Fruit fly (Drosophila melanogaster): ENCODE measurements around the gene Exo84.

Gene Exo84

dm6 chr3R:26017771-26018731, 34.0 kb downstream of the Exo84 start (continued):
- TF ChIP-seq CG32264 (GFP tag; optimal IDR thresholded peaks at IDR 0.05), result no peak
- TF ChIP-seq HLH106 (tag; optimal IDR thresholded peaks at IDR 0.05), result peak; percentile 94
- TF ChIP-seq Sp1 (GFP tag; optimal IDR thresholded peaks at IDR 0.05), result peak; percentile 98
- peak; percentile 87 for TF ChIP-seq rgr (GFP tag; optimal IDR thresholded peaks at IDR 0.05)
- TF ChIP-seq Dfd (GFP tag; optimal IDR thresholded peaks at IDR 0.05), result peak; percentile 83
- no peak for TF ChIP-seq Myc (optimal IDR thresholded peaks at IDR 0.05)
- TF ChIP-seq N (GFP tag; optimal IDR thresholded peaks at IDR 0.05), result no peak

DNA sequence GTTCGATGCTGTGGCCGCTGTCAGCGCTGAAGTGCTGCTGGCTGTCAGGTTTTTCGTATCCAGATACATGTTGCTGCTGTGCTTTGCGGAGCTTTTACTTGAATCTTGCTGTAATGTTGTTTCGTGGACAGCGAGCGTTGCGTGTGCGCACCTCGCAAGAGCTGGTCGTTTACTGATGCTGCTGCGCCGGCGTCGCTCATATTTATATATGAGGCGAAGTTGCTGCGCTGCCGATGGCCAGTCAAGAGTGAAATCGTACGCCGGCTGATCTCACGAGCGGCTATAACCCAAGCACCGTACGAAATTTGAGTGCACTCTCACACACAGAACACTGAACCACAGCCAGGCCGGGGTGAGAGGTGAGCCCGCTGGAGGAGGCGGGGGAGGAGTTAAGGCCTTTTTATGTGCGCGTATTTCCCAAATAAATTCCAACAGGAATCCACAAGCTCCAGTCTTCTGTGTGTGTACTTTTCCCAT, 34.7 kb downstream of the Exo84 start:
- TF ChIP-seq OdsH (GFP tag; optimal IDR thresholded peaks at IDR 0.05), result no peak
- no peak for TF ChIP-seq dl (GFP tag; optimal IDR thresholded peaks at IDR 0.05; ENCODE audit: insufficient read depth in 1 of 2, partially characterized antibody in 2 of 2)
- no peak for TF ChIP-seq CG9705 (GFP tag; optimal IDR thresholded peaks at IDR 0.05)
- TF ChIP-seq sv (GFP tag; optimal IDR thresholded peaks at IDR 0.05), result no peak
- no peak for TF ChIP-seq usp (GFP tag; optimal IDR thresholded peaks at IDR 0.05)
- TF ChIP-seq N (GFP tag; optimal IDR thresholded peaks at IDR 0.05), result no peak
- TF ChIP-seq Myc (optimal IDR thresholded peaks at IDR 0.05), result no peak
- no peak for TF ChIP-seq CrebA (GFP tag; optimal IDR thresholded peaks at IDR 0.05; ENCODE audit: borderline replicate concordance)
- TF ChIP-seq dmrt93B (GFP tag; optimal IDR thresholded peaks at IDR 0.05), result no peak
- no peak for TF ChIP-seq brk (GFP tag; optimal IDR thresholded peaks at IDR 0.05)
- TF ChIP-seq sage (GFP tag; optimal IDR thresholded peaks at IDR 0.05), result no peak
- TF ChIP-seq Mio (GFP tag; optimal IDR thresholded peaks at IDR 0.05), result no peak
- TF ChIP-seq Rel (GFP tag; optimal IDR thresholded peaks at IDR 0.05), result no peak
- TF ChIP-seq Rel (tag; optimal IDR thresholded peaks at IDR 0.05), result peak; percentile 51
- TF ChIP-seq Hr83 (GFP tag; optimal IDR thresholded peaks at IDR 0.05; ENCODE audit: poor library complexity, severe bottlenecking), result peak; percentile 42

DNA sequence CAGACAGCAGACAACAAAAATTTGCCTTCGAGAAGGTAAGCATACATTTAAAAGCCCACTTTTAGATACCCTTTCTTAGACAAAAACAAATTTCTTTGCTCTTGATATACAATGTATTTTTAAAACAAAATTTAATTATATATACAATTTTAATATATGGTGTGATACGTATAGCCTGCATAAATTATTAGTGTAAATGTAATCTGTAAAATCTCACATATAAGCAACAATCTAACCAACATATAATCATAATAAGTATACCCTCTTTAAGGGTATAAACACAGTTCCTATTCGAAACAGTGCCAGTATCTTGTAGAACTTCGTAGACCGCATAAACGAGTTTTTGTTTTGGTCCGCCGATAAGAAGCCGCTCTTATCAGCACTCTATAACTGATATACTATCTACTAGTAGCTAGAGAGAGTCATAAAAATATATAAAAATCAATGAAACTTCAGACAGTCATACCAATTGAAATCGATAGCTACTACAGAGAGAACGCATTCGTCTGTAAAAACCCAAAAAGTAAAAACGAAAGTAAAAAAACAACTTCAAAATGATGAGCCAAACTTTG, 37.7 kb downstream of the Exo84 start, which contains the start of gene Kaz-m1:
Gene Kaz-m1 (plus strand): TSS at position 460 of the 572 bp plus-strand sequence.
- TF ChIP-seq rgr (GFP tag; optimal IDR thresholded peaks at IDR 0.05), result peak; percentile 8
- peak in 1 of 2 experiments; percentile 28 for TF ChIP-seq foxo (GFP tag; optimal IDR thresholded peaks at IDR 0.05)
- no peak for TF ChIP-seq dsf (GFP tag; optimal IDR thresholded peaks at IDR 0.05; ENCODE audit: borderline replicate concordance)
- peak; percentile 17 for TF ChIP-seq br (GFP tag; optimal IDR thresholded peaks at IDR 0.05)
- TF ChIP-seq HLH106 (tag; optimal IDR thresholded peaks at IDR 0.05), result peak; percentile 10

DNA sequence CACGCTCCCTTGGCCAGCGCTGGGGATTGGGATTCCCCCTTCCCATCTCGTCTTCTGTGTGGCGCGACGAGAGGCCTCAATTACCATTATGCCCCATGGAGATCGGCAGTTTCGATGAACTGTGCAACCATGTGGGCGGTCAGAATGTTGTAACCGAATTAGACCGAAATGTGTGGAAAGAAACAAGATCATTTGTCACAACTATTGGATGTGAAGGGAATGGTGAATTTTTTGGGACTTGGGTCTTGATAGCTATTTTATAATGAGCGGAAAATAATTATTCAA, 38.5 kb downstream of the Exo84 start:
- TF ChIP-seq Dif (GFP tag; optimal IDR thresholded peaks at IDR 0.05; ENCODE audit: partially characterized antibody) (no peak), br (GFP tag; optimal IDR thresholded peaks at IDR 0.05) (no peak), GATAd (GFP tag; optimal IDR thresholded peaks at IDR 0.05) (no peak), Rel (GFP tag; optimal IDR thresholded peaks at IDR 0.05) (no peak), Rel (tag; optimal IDR thresholded peaks at IDR 0.05) (peak; percentile 31), dl (GFP tag; optimal IDR thresholded peaks at IDR 0.05; ENCODE audit: insufficient read depth in 1 of 2, partially characterized antibody in 2 of 2) (no peak), Vsx2 (GFP tag; optimal IDR thresholded peaks at IDR 0.05; ENCODE audit: partially characterized antibody) (no peak)

dm6 chr3R:26012801-26013663, 39.0 kb downstream of the Exo84 start:
- TF ChIP-seq tai (GFP tag; optimal IDR thresholded peaks at IDR 0.05), result peak; percentile 3
- TF ChIP-seq woc (GFP tag; optimal IDR thresholded peaks at IDR 0.05), result peak; percentile 36
- peak; percentile 38 for TF ChIP-seq fru (GFP tag; optimal IDR thresholded peaks at IDR 0.05)
- peak; percentile 28 for TF ChIP-seq brk (GFP tag; optimal IDR thresholded peaks at IDR 0.05)
- no peak for TF ChIP-seq Vsx2 (GFP tag; optimal IDR thresholded peaks at IDR 0.05; ENCODE audit: partially characterized antibody)
- no peak for TF ChIP-seq Hr78 (GFP tag; optimal IDR thresholded peaks at IDR 0.05)
- TF ChIP-seq OdsH (GFP tag; optimal IDR thresholded peaks at IDR 0.05), result peak; percentile 49
- peak; percentile 6 for TF ChIP-seq h (GFP tag; optimal IDR thresholded peaks at IDR 0.05)
- peak in 1 of 2 experiments; percentile 44 for TF ChIP-seq foxo (GFP tag; optimal IDR thresholded peaks at IDR 0.05)
- peak; percentile 59 for TF ChIP-seq HLH106 (tag; optimal IDR thresholded peaks at IDR 0.05)
- peak; percentile 60 for TF ChIP-seq Sp1 (GFP tag; optimal IDR thresholded peaks at IDR 0.05)
- TF ChIP-seq psq (GFP tag; optimal IDR thresholded peaks at IDR 0.05), result peak; percentile 53
- no peak for TF ChIP-seq dl (GFP tag; optimal IDR thresholded peaks at IDR 0.05; ENCODE audit: insufficient read depth in 1 of 2, partially characterized antibody in 2 of 2)
- TF ChIP-seq rgr (GFP tag; optimal IDR thresholded peaks at IDR 0.05), result peak; percentile 45

All from whole organism, wandering third instar larva.